Worm (Caenorhabditis elegans): ENCODE data around the gene mab-10.

- no peak for TF ChIP-seq unc-62 (GFP tag; optimal IDR thresholded peaks at IDR 0.05 in 1 of 2)
- no peak for TF ChIP-seq unc-62 (tag; optimal IDR thresholded peaks at IDR 0.05)
- TF ChIP-seq nhr-237 (tag; optimal IDR thresholded peaks at IDR 0.05), result no peak
- TF ChIP-seq fos-1 (tag; optimal IDR thresholded peaks at IDR 0.05), result no peak
- no peak for TF ChIP-seq hlh-30 (tag; optimal IDR thresholded peaks at IDR 0.05; ENCODE audit: insufficient read depth)
- peak; percentile 75 for TF ChIP-seq nhr-11 (tag; optimal IDR thresholded peaks at IDR 0.05)
- no peak for TF ChIP-seq nhr-76 (tag; optimal IDR thresholded peaks at IDR 0.05)
- no peak for TF ChIP-seq nhr-77 (tag; optimal IDR thresholded peaks at IDR 0.05)
- TF ChIP-seq set-16 (GFP tag; IDR thresholded peaks at IDR 0.05), result no peak
- TF ChIP-seq ctbp-1 (GFP tag; IDR thresholded peaks at IDR 0.05), result no peak
- TF ChIP-seq Y75B8A.6 (GFP tag; IDR thresholded peaks at IDR 0.05), result no peak
- no peak for TF ChIP-seq nhr-28 (tag; optimal IDR thresholded peaks at IDR 0.05)
- no peak for TF ChIP-seq nhr-102 (tag; optimal IDR thresholded peaks at IDR 0.05)
- no peak for TF ChIP-seq duxl-1 (tag; optimal IDR thresholded peaks at IDR 0.05; ENCODE audit: poor library complexity)
These were observed 41.6 kb downstream of the mab-10 start for ce11 chrII:10569498-10569897.
